Worm (Caenorhabditis elegans): ENCODE results near the gene Y7A5A.20.

ce11 chrX:15842492-15842891 is 14.3 kb downstream of the Y7A5A.20 start:
- no peak for TF ChIP-seq med-1 (GFP tag; optimal IDR thresholded peaks at IDR 0.05; ENCODE audit: insufficient read depth)
- no peak for TF ChIP-seq cog-1 (tag; optimal IDR thresholded peaks at IDR 0.05)
- TF ChIP-seq flt-1 (GFP tag; IDR thresholded peaks at IDR 0.05), result no peak
- TF ChIP-seq ztf-29 (GFP tag; IDR thresholded peaks at IDR 0.05), result no peak
- no peak for TF ChIP-seq tab-1 (GFP tag; IDR thresholded peaks at IDR 0.05)
- TF ChIP-seq ref-1 (GFP tag; conservative IDR thresholded peaks at IDR 0.05), result no peak
- no peak for TF ChIP-seq ztf-23 (GFP tag; IDR thresholded peaks at IDR 0.05)
- TF ChIP-seq klf-2 (GFP tag; conservative IDR thresholded peaks at IDR 0.05), result no peak

Measured in whole organism, midembryonic.